Worm (Caenorhabditis elegans): ENCODE results near the gene C54C6.5.

Gene C54C6.5

DNA sequence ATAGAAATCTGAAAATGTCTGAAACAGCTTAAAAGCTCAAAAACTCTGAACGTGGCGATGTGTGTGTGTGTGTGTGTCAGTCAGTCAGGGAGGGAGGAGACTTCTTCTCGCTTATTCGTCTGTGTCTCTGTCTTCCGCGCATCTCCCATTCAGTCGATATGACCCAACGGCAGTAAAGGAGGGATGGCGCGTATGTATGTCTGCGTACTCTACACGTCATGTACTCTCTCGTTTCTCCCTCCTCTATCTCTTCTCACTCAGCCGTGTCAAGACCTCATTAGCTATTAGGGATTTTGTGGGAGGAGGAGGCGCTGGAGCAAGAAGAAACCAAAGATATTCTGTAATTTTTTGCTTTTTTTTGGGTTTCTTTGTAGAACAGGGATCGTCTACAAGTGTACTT lies 17.6 kb downstream of the C54C6.5 start:
- no peak for TF ChIP-seq B0310.2 (tag; optimal IDR thresholded peaks at IDR 0.05)
- no peak for TF ChIP-seq ets-7 (tag; optimal IDR thresholded peaks at IDR 0.05)
- no peak for TF ChIP-seq hnd-1 (tag; optimal IDR thresholded peaks at IDR 0.05)
- no peak for TF ChIP-seq tra-4 (tag; optimal IDR thresholded peaks at IDR 0.05)
- TF ChIP-seq aly-1 (tag; optimal IDR thresholded peaks at IDR 0.05): no peak
- no peak for TF ChIP-seq pes-1 (GFP tag; IDR thresholded peaks at IDR 0.05)
- no peak for TF ChIP-seq F13C5.2 (tag; optimal IDR thresholded peaks at IDR 0.05)
- TF ChIP-seq flt-1 (GFP tag; IDR thresholded peaks at IDR 0.05): no peak
- no peak for TF ChIP-seq ceh-13 (GFP tag; optimal IDR thresholded peaks at IDR 0.05)
- no peak for TF ChIP-seq ceh-36 (tag; optimal IDR thresholded peaks at IDR 0.05)
- no peak for TF ChIP-seq hmbx-1 (tag; optimal IDR thresholded peaks at IDR 0.05)
- no peak for TF ChIP-seq hmg-4 (GFP tag; optimal IDR thresholded peaks at IDR 0.05)
- TF ChIP-seq sea-1 (GFP tag; conservative IDR thresholded peaks at IDR 0.05): no peak
- no peak for TF ChIP-seq ama-1 (optimal IDR thresholded peaks at IDR 0.05)

DNA sequence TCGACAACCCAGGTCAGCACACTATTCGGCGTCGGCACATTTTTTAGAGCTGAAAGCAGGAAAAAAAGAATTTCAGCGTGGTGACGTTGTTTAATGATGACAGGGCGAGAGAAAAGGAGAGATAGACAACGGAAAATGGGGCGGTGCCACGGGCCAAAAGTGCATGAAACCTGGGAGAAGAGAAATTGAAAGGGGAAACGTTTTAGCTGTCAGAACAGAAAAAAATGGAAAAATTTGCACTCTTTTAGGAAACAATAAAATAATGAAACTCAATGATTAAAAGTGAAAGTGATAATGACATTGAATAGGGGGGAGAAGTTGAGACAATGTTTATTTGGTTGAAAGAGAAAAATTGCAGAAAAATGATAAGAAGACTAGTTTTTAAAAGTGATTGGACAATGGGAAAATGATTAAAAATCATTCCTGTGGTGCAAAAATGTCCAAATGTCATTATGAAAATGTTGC lies 19.9 kb downstream of the C54C6.5 start, which contains the start of gene pitp-1:
TSS of gene pitp-1 (minus strand) at position 51 of the 465 bp plus-strand sequence.
- no peak for TF ChIP-seq F13C5.2 (tag; optimal IDR thresholded peaks at IDR 0.05)
- no peak for TF ChIP-seq ceh-13 (GFP tag; optimal IDR thresholded peaks at IDR 0.05)
- TF ChIP-seq hmbx-1 (tag; optimal IDR thresholded peaks at IDR 0.05): no peak
- TF ChIP-seq pes-1 (GFP tag; IDR thresholded peaks at IDR 0.05): no peak
- no peak for TF ChIP-seq hnd-1 (tag; optimal IDR thresholded peaks at IDR 0.05)
- TF ChIP-seq tbx-37 (GFP tag; conservative IDR thresholded peaks at IDR 0.05): no peak

DNA sequence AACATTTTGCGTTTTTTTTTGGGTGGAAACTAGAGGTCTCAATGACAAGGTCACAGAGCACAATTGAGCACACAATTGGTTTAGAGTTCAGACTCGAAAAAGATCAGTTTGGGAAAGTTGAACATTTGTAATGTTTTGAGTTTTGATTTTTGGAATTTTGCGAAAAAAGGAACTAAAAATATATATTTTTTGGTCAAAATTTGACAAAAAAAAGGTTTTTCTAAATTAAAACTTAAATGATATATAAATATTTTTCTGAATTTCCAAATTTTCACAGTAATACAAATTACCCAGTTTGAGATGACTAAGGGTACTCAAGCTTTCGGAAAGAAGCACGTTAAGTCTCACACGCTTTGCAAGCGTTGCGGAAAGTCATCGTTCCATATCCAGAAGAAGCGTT lies 21.3 kb downstream of the C54C6.5 start, which contains the start of gene rpl-37:
TSS of gene rpl-37 (plus strand) at position 301 of the 400 bp plus-strand sequence.
- TF ChIP-seq scrt-1 (GFP tag; IDR thresholded peaks at IDR 0.05) (no peak), ama-1 (optimal IDR thresholded peaks at IDR 0.05) (no peak), tbx-11 (GFP tag; IDR thresholded peaks at IDR 0.05) (no peak), tra-4 (tag; optimal IDR thresholded peaks at IDR 0.05) (no peak), F13C5.2 (tag; optimal IDR thresholded peaks at IDR 0.05) (no peak), ceh-13 (GFP tag; optimal IDR thresholded peaks at IDR 0.05) (no peak), hmg-4 (GFP tag; optimal IDR thresholded peaks at IDR 0.05) (no peak)

DNA sequence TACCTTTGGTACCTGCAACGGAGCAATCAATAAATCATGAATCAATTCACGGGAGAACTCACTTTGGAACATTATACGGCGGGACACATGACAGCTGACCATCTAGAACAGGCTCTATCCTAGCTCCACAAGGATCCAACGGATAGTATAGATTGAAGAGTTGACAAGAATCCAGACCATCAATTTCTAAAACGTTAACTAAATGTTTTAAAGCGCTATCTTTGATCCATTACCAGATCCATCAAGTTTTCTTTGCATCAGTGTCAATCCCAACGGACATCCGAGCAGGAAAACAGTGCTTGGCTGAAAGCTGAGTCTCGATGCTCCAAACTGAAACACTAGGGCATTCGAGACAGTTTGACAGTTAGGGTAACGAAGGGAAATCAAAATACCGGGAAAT lies 26.3 kb downstream of the C54C6.5 start:
- TF ChIP-seq hnd-1 (tag; optimal IDR thresholded peaks at IDR 0.05) (no peak), flt-1 (GFP tag; IDR thresholded peaks at IDR 0.05) (no peak), sea-1 (GFP tag; conservative IDR thresholded peaks at IDR 0.05) (no peak), ets-7 (tag; optimal IDR thresholded peaks at IDR 0.05) (no peak), ama-1 (optimal IDR thresholded peaks at IDR 0.05) (no peak), aly-1 (tag; optimal IDR thresholded peaks at IDR 0.05) (no peak), ceh-36 (tag; optimal IDR thresholded peaks at IDR 0.05) (no peak), tbx-11 (GFP tag; IDR thresholded peaks at IDR 0.05) (no peak), pes-1 (GFP tag; IDR thresholded peaks at IDR 0.05) (no peak), B0310.2 (tag; optimal IDR thresholded peaks at IDR 0.05) (no peak), tbx-37 (GFP tag; conservative IDR thresholded peaks at IDR 0.05) (no peak), F13C5.2 (tag; optimal IDR thresholded peaks at IDR 0.05) (no peak), ceh-13 (GFP tag; optimal IDR thresholded peaks at IDR 0.05) (no peak), scrt-1 (GFP tag; IDR thresholded peaks at IDR 0.05) (no peak), hmg-4 (GFP tag; optimal IDR thresholded peaks at IDR 0.05) (no peak), tra-4 (tag; optimal IDR thresholded peaks at IDR 0.05) (no peak), hmbx-1 (tag; optimal IDR thresholded peaks at IDR 0.05) (no peak)

DNA sequence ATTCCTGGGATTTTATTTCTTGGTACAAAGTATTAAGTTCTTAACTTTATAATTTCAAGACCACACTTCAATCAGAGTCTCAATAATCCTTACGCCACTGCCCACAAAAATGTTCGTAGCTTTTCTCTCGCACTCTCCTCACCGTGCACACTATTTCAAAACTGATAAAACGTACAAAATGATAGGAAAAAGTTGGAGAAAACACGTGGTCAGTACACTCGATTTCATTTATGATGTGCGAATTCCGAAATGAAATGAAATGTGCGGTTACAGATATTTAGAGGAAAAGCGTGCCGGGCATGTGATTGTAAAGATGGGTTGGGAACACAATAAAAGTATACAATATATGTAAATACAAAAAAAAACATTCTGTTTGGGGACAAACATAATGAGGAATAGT lies 29.2 kb downstream of the C54C6.5 start:
- no peak for TF ChIP-seq F13C5.2 (tag; optimal IDR thresholded peaks at IDR 0.05)
- TF ChIP-seq aly-1 (tag; optimal IDR thresholded peaks at IDR 0.05): no peak
- TF ChIP-seq hmbx-1 (tag; optimal IDR thresholded peaks at IDR 0.05): no peak
- no peak for TF ChIP-seq ets-7 (tag; optimal IDR thresholded peaks at IDR 0.05)
- no peak for TF ChIP-seq tra-4 (tag; optimal IDR thresholded peaks at IDR 0.05)
- TF ChIP-seq ceh-36 (tag; optimal IDR thresholded peaks at IDR 0.05): no peak
- TF ChIP-seq hnd-1 (tag; optimal IDR thresholded peaks at IDR 0.05): no peak
- no peak for TF ChIP-seq tbx-37 (GFP tag; conservative IDR thresholded peaks at IDR 0.05)
- no peak for TF ChIP-seq ceh-13 (GFP tag; optimal IDR thresholded peaks at IDR 0.05)
- TF ChIP-seq sea-1 (GFP tag; conservative IDR thresholded peaks at IDR 0.05): no peak
- TF ChIP-seq B0310.2 (tag; optimal IDR thresholded peaks at IDR 0.05): no peak
- no peak for TF ChIP-seq flt-1 (GFP tag; IDR thresholded peaks at IDR 0.05)
- no peak for TF ChIP-seq scrt-1 (GFP tag; IDR thresholded peaks at IDR 0.05)
- TF ChIP-seq pes-1 (GFP tag; IDR thresholded peaks at IDR 0.05): no peak
- no peak for TF ChIP-seq ama-1 (optimal IDR thresholded peaks at IDR 0.05)
- TF ChIP-seq tbx-11 (GFP tag; IDR thresholded peaks at IDR 0.05): no peak
- TF ChIP-seq hmg-4 (GFP tag; optimal IDR thresholded peaks at IDR 0.05): no peak

DNA sequence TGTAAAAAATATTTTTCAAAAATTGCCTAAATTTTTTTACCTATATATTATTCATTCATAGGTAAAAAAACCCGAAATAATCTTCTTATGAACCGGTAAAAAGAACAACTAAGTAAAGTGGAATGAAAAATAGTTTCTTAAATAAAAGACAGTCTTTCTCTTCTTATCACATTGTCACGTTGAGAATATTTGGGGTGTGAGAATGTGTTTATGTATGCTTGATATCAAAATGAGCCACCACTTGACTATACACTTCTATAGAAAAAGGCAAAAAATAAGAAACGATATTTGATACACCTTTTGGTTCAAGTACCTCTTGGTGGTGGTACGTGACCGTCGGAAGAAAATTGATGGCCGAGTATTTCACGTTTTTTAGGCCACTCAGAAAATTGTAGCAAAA lies 30.1 kb downstream of the C54C6.5 start, which contains the start of gene hmit-1.3:
TSS of gene hmit-1.3 (minus strand) at position 103 of the 400 bp plus-strand sequence.
- TF ChIP-seq flt-1 (GFP tag; IDR thresholded peaks at IDR 0.05): no peak
- no peak for TF ChIP-seq tra-4 (tag; optimal IDR thresholded peaks at IDR 0.05)
- TF ChIP-seq F13C5.2 (tag; optimal IDR thresholded peaks at IDR 0.05): no peak
- TF ChIP-seq ceh-13 (GFP tag; optimal IDR thresholded peaks at IDR 0.05): no peak
- no peak for TF ChIP-seq pes-1 (GFP tag; IDR thresholded peaks at IDR 0.05)
- no peak for TF ChIP-seq ceh-36 (tag; optimal IDR thresholded peaks at IDR 0.05)
- TF ChIP-seq hnd-1 (tag; optimal IDR thresholded peaks at IDR 0.05): no peak
- TF ChIP-seq scrt-1 (GFP tag; IDR thresholded peaks at IDR 0.05): no peak
- TF ChIP-seq ama-1 (optimal IDR thresholded peaks at IDR 0.05): no peak
- no peak for TF ChIP-seq tbx-11 (GFP tag; IDR thresholded peaks at IDR 0.05)
- TF ChIP-seq hmbx-1 (tag; optimal IDR thresholded peaks at IDR 0.05): no peak
- no peak for TF ChIP-seq B0310.2 (tag; optimal IDR thresholded peaks at IDR 0.05)
- TF ChIP-seq ets-7 (tag; optimal IDR thresholded peaks at IDR 0.05): no peak
- no peak for TF ChIP-seq aly-1 (tag; optimal IDR thresholded peaks at IDR 0.05)
- TF ChIP-seq sea-1 (GFP tag; conservative IDR thresholded peaks at IDR 0.05): no peak

DNA sequence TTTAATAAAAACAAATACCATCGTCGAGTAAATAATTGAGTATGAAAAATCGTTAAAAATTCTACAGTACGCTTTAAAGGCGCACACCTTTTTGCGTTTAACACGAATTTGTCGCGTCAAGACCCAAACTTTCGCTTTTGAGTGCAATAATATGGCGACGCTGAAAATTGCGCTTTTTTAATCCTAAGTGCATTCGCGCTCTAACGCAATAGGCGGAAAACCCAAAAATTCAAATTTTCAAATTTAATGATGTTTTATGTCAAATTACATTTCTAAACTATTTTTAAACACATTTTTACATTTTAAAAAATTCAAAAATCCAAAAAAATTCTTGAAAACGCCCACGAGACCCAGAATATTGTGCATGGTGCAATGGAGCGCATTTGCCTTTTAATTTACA lies 37.8 kb downstream of the C54C6.5 start:
- TF ChIP-seq tbx-11 (GFP tag; IDR thresholded peaks at IDR 0.05) (no peak), tra-4 (tag; optimal IDR thresholded peaks at IDR 0.05) (no peak), pes-1 (GFP tag; IDR thresholded peaks at IDR 0.05) (no peak)

DNA sequence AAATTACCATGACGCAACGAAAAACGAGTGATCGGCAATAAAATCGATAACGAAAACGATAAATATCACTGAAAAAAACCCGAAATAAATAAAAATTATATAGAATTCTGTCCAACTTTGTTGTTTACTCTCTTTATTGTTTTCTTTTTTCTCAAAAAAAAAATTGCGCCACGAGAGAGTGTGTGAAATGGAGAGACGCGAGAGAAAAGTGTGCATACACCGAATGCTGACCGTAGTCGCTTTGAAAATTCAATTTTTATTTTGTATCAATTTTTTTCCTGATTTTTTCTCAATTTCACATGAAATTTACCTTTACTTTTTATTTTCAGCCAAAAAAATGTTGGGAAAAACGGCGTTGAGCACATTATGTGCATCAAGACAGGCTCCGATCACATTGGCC lies 39.7 kb downstream of the C54C6.5 start, which contains the start of the genes M01F1.4 and mrpl-35:
TSS of gene M01F1.4 (minus strand) at position 126 of the 400 bp plus-strand sequence.
TSS of gene mrpl-35 (plus strand) at position 330 of the 400 bp plus-strand sequence.
- TF ChIP-seq tra-4 (tag; optimal IDR thresholded peaks at IDR 0.05) (no peak), F13C5.2 (tag; optimal IDR thresholded peaks at IDR 0.05) (no peak), B0310.2 (tag; optimal IDR thresholded peaks at IDR 0.05) (no peak), flt-1 (GFP tag; IDR thresholded peaks at IDR 0.05) (no peak), aly-1 (tag; optimal IDR thresholded peaks at IDR 0.05) (no peak), hmg-4 (GFP tag; optimal IDR thresholded peaks at IDR 0.05) (no peak), ceh-36 (tag; optimal IDR thresholded peaks at IDR 0.05) (no peak), hnd-1 (tag; optimal IDR thresholded peaks at IDR 0.05) (no peak), pes-1 (GFP tag; IDR thresholded peaks at IDR 0.05) (no peak), tbx-11 (GFP tag; IDR thresholded peaks at IDR 0.05) (no peak), hmbx-1 (tag; optimal IDR thresholded peaks at IDR 0.05) (no peak), ceh-13 (GFP tag; optimal IDR thresholded peaks at IDR 0.05) (no peak), tbx-37 (GFP tag; conservative IDR thresholded peaks at IDR 0.05) (no peak), ama-1 (optimal IDR thresholded peaks at IDR 0.05) (no peak), sea-1 (GFP tag; conservative IDR thresholded peaks at IDR 0.05) (no peak), scrt-1 (GFP tag; IDR thresholded peaks at IDR 0.05) (no peak), ets-7 (tag; optimal IDR thresholded peaks at IDR 0.05) (no peak)

Measured in whole organism, early embryonic.